In genomic region chrX:11135840-11136586, dm6 we compare ENCODE assay signal across 4 fruit fly cellular contexts.
TF ChIP-seq lines count a peak whose summit lies in the region.

No protein-coding gene starts in this region.

- TF ChIP-seq CTCF in whole organism, embryonic (GFP tag; optimal IDR thresholded peaks at IDR 0.05; lab: Kevin White, UChicago) = no peak

TF ChIP-seq in whole organism, adult, 20 proteins besides CTCF, POLR2A, EP300 and RAD21:
- no peak for TF ChIP-seq cic (GFP tag; optimal IDR thresholded peaks at IDR 0.05; lab: Kevin White, UChicago)
- peak; percentile 33 for TF ChIP-seq ovo (GFP tag; optimal IDR thresholded peaks at IDR 0.05; lab: Kevin White, UChicago)
- no peak for TF ChIP-seq Hr96 (GFP tag; optimal IDR thresholded peaks at IDR 0.05; lab: Kevin White, UChicago)
- TF ChIP-seq Clk (GFP tag; optimal IDR thresholded peaks at IDR 0.05; lab: Kevin White, UChicago) = no peak
- no peak for TF ChIP-seq kay (GFP tag; lab: Kevin White, UChicago; ENCODE audit: borderline replicate concordance)
- no peak for TF ChIP-seq cnc (optimal IDR thresholded peaks at IDR 0.05; lab: Kevin White, UChicago)
- peak; percentile 23 for TF ChIP-seq CG1620 (GFP tag; optimal IDR thresholded peaks at IDR 0.05; lab: Kevin White, UChicago)
- no peak for TF ChIP-seq CG33017 (tag; optimal IDR thresholded peaks at IDR 0.05; lab: Kevin White, UChicago)
TF ChIP-seq in whole organism, adult: peak in this region for 2.

TF ChIP-seq in whole organism, embryonic, 481 proteins besides CTCF, POLR2A, EP300 and RAD21 (continues in another document):
- TF ChIP-seq CG4360 (GFP tag; IDR thresholded peaks at IDR 0.05; lab: Robert Waterston, UW) = peak; percentile 80
- TF ChIP-seq CG34376 (GFP tag; optimal IDR thresholded peaks at IDR 0.05; lab: Kevin White, UChicago) = no peak
- TF ChIP-seq CG13775 (GFP tag; optimal IDR thresholded peaks at IDR 0.05; lab: Kevin White, UChicago) = no peak
- no peak for TF ChIP-seq CG12299 (tag; optimal IDR thresholded peaks at IDR 0.05; lab: Kevin White, UChicago)
- TF ChIP-seq MESR4 (GFP tag; optimal IDR thresholded peaks at IDR 0.05; lab: Kevin White, UChicago) = no peak
- no peak for TF ChIP-seq maf-S (GFP tag; optimal IDR thresholded peaks at IDR 0.05; lab: Kevin White, UChicago)
- TF ChIP-seq CG10267 (tag; optimal IDR thresholded peaks at IDR 0.05; lab: Kevin White, UChicago) = peak; percentile 41
- no peak for TF ChIP-seq CG11093 (GFP tag; IDR thresholded peaks at IDR 0.05; lab: Robert Waterston, UW)
- TF ChIP-seq CG12744 (GFP tag; optimal IDR thresholded peaks at IDR 0.05; lab: Kevin White, UChicago) = no peak
- TF ChIP-seq YL-1 (GFP tag; optimal IDR thresholded peaks at IDR 0.05; lab: Kevin White, UChicago) = peak; percentile 22
- TF ChIP-seq sisA (GFP tag; IDR thresholded peaks at IDR 0.05; lab: Robert Waterston, UW) = no peak
- 0 out of 3 replicates have a peak, but pooled peaks have one; percentile 11 for TF ChIP-seq dysf (GFP tag; IDR thresholded peaks at IDR 0.05; lab: Robert Waterston, UW)
- TF ChIP-seq CG16863 (GFP tag; optimal IDR thresholded peaks at IDR 0.05; lab: Kevin White, UChicago) = peak; percentile 10
- peak; percentile 81 for TF ChIP-seq CG32772 (GFP tag; IDR thresholded peaks at IDR 0.05; lab: Robert Waterston, UW)
- TF ChIP-seq ftz-f1 (GFP tag; optimal IDR thresholded peaks at IDR 0.05; lab: Kevin White, UChicago) = peak; percentile 85
- peak; percentile 68 for TF ChIP-seq Med (GFP tag; lab: Kevin White, UChicago)
- TF ChIP-seq exex (tag; optimal IDR thresholded peaks at IDR 0.05; lab: Kevin White, UChicago) = no peak
- TF ChIP-seq nerfin-1 (tag; optimal IDR thresholded peaks at IDR 0.05; lab: Kevin White, UChicago) = peak; percentile 95
- TF ChIP-seq CG11695 (GFP tag; IDR thresholded peaks at IDR 0.05; lab: Robert Waterston, UW) = no peak
- TF ChIP-seq mld (GFP tag; IDR thresholded peaks at IDR 0.05; lab: Robert Waterston, UW; ENCODE audit: partially characterized antibody) = no peak
- TF ChIP-seq H2.0 (GFP tag; IDR thresholded peaks at IDR 0.05; lab: Robert Waterston, UW) = 0 out of 2 replicates have a peak, but pooled peaks have one; percentile 12
- TF ChIP-seq CG10462 (GFP tag; optimal IDR thresholded peaks at IDR 0.05; lab: Kevin White, UChicago) = no peak
- peak; percentile 89 for TF ChIP-seq CG8478 (optimal IDR thresholded peaks at IDR 0.05; lab: Kevin White, UChicago)
- TF ChIP-seq Aef1 (GFP tag; IDR thresholded peaks at IDR 0.05; lab: Robert Waterston, UW) = peak; percentile 31; the same call in 2 of the 3 replicates
- TF ChIP-seq Max (GFP tag; optimal IDR thresholded peaks at IDR 0.05; lab: Kevin White, UChicago) = no peak
- peak; percentile 26; the same call in 1 of the 2 replicates for TF ChIP-seq MBD-R2 (GFP tag; IDR thresholded peaks at IDR 0.05; lab: Robert Waterston, UW)
- TF ChIP-seq CG17829 (tag; optimal IDR thresholded peaks at IDR 0.05; lab: Kevin White, UChicago) = no peak
- TF ChIP-seq phol (tag; optimal IDR thresholded peaks at IDR 0.05; lab: Kevin White, UChicago) = peak; percentile 18

TF ChIP-seq in whole organism, prepupa, 60 proteins besides CTCF, POLR2A, EP300 and RAD21:
- TF ChIP-seq CG3919 (GFP tag; optimal IDR thresholded peaks at IDR 0.05; lab: Kevin White, UChicago) (no peak), CG6792 (GFP tag; optimal IDR thresholded peaks at IDR 0.05; lab: Kevin White, UChicago) (no peak), vri (GFP tag; optimal IDR thresholded peaks at IDR 0.05; lab: Kevin White, UChicago) (no peak), cyc (GFP tag; optimal IDR thresholded peaks at IDR 0.05; lab: Kevin White, UChicago) (no peak), fd59A (GFP tag; optimal IDR thresholded peaks at IDR 0.05; lab: Kevin White, UChicago) (no peak), CG6276 (GFP tag; optimal IDR thresholded peaks at IDR 0.05; lab: Kevin White, UChicago) (no peak), CG15336 (GFP tag; IDR thresholded peaks at IDR 0.05; lab: Robert Waterston, UW) (0 out of 2 replicates have a peak, but pooled peaks have one; percentile 7), salr (GFP tag; optimal IDR thresholded peaks at IDR 0.05; lab: Kevin White, UChicago) (no peak), CG4318 (GFP tag; optimal IDR thresholded peaks at IDR 0.05; lab: Kevin White, UChicago) (no peak), CG34406 (GFP tag; optimal IDR thresholded peaks at IDR 0.05; lab: Kevin White, UChicago) (no peak), CG32006 (GFP tag; optimal IDR thresholded peaks at IDR 0.05; lab: Kevin White, UChicago) (no peak), eg (GFP tag; IDR thresholded peaks at IDR 0.05; lab: Robert Waterston, UW) (no peak), svp (GFP tag; lab: Kevin White, UChicago) (peak; percentile 41), Eip78C (GFP tag; lab: Kevin White, UChicago) (peak; percentile 5)

TF ChIP-seq in whole organism, pupa, 21 proteins besides CTCF, POLR2A, EP300 and RAD21:
- peak; percentile 15 for TF ChIP-seq EcR (GFP tag; optimal IDR thresholded peaks at IDR 0.05; lab: Kevin White, UChicago)
- no peak for TF ChIP-seq CG8159 (tag; optimal IDR thresholded peaks at IDR 0.05; lab: Kevin White, UChicago)
- no peak for TF ChIP-seq CG4496 (GFP tag; IDR thresholded peaks at IDR 0.05; lab: Robert Waterston, UW)
- no peak for TF ChIP-seq CG8301 (tag; optimal IDR thresholded peaks at IDR 0.05; lab: Kevin White, UChicago)
- no peak for TF ChIP-seq CG9948 (tag; optimal IDR thresholded peaks at IDR 0.05; lab: Kevin White, UChicago)
- no peak for TF ChIP-seq gl (tag; optimal IDR thresholded peaks at IDR 0.05; lab: Kevin White, UChicago)
- TF ChIP-seq Pif1B (GFP tag; optimal IDR thresholded peaks at IDR 0.05; lab: Kevin White, UChicago) = no peak
TF ChIP-seq in whole organism, pupa: peak in this region for 1.
